Fruit fly (Drosophila melanogaster) S2 (cell line): ENCODE measurements around the gene qless.

Experiments
- CG8478 ChIP-seq: fragments of >200 bp; optimal IDR thresholded peaks from 2 replicates; lab custom pipeline; 2018
- CTCF ChIP-seq, 2 experiments: fragments of >200 bp; optimal IDR thresholded peaks; 2 replicates each; lab custom pipeline; 2018

dm6 chr3R:31250426-31251034 is 1.9 kb downstream of the qless start:
- TF ChIP-seq CG8478: no peak
- TF ChIP-seq CTCF (optimal IDR thresholded peaks at IDR 0.05; lab: Kevin White, UChicago): no peak
